Fruit fly (Drosophila melanogaster): ENCODE measurements around the gene CG31550.

Gene CG31550

DNA sequence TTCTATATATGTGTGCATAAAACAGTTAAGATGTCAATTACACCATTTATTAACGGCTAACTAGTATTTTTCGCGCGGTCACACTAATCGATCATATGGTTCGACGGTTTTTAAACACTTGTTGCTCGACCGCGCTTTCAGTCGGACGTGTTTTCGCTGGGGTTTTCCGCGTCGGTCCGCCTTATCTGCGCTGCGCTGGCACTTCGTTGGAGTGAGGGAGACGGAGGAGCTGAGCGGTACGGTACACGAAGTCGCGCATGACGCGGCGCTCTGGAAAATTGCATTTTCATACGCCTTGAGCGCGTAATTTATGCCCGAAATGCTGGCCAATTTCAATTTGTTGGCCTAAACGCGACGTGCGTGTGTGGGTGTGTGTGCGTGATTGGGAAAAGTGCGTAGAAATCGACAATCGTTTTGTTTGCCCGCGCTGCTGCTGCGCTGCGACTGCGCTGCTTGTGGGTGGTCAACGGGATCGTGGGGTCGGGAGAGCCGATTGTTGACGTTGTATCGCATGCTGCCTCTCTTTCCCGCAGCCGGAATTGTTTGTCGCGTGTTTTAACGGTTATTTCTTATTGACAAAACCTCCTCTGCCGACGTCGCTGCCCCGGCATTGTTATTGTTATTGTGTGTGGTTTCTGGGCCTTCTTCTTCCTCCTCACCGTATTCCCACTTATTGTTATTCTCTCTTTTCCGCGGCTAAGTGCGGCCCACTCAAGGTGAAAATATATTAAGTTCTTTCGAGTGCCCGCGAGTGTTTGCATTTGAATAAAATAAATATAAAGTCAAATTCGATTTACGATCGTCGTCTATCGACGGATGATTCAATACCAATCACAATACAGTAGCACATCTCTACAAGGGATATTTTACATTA is 31.9 kb downstream of the CG31550 start, which contains the start of gene Itpr (continued):
- TF ChIP-seq CG1233 (GFP tag; optimal IDR thresholded peaks at IDR 0.05) (no peak), CG17829 (tag; optimal IDR thresholded peaks at IDR 0.05) (peak; percentile 16), pan (optimal IDR thresholded peaks at IDR 0.05) (no peak), pan (GFP tag; optimal IDR thresholded peaks at IDR 0.05 in 1 of 2, IDR thresholded peaks at IDR 0.05 in 1 of 2) (peak in 1 of 2 experiments; percentile 6), wek (GFP tag; optimal IDR thresholded peaks at IDR 0.05) (no peak), nau (GFP tag; optimal IDR thresholded peaks at IDR 0.05) (no peak), her (GFP tag; optimal IDR thresholded peaks at IDR 0.05) (no peak), bigmax (GFP tag; optimal IDR thresholded peaks at IDR 0.05) (no peak), vvl (GFP tag; IDR thresholded peaks at IDR 0.05) (peak; percentile 62), CG2678 (tag; optimal IDR thresholded peaks at IDR 0.05) (no peak), NC2α (GFP tag; optimal IDR thresholded peaks at IDR 0.05) (no peak), CoRest (tag; optimal IDR thresholded peaks at IDR 0.05) (no peak), croc (GFP tag; conservative IDR thresholded peaks at IDR 0.05) (no peak), eve (GFP tag; optimal IDR thresholded peaks at IDR 0.05) (no peak), trem (tag; optimal IDR thresholded peaks at IDR 0.05) (no peak), Gsc (GFP tag; IDR thresholded peaks at IDR 0.05) (no peak), chinmo (GFP tag; IDR thresholded peaks at IDR 0.05; ENCODE audit: partially characterized antibody) (peak; percentile 92), CG12219 (GFP tag; optimal IDR thresholded peaks at IDR 0.05) (no peak), pfk (GFP tag; optimal IDR thresholded peaks at IDR 0.05) (no peak), Deaf1 (tag; optimal IDR thresholded peaks at IDR 0.05) (peak; percentile 70), CG14667 (GFP tag; IDR thresholded peaks at IDR 0.05) (no peak), CG8924 (tag; optimal IDR thresholded peaks at IDR 0.05) (no peak), Myb (GFP tag; optimal IDR thresholded peaks at IDR 0.05) (peak; percentile 58), CG2712 (tag; optimal IDR thresholded peaks at IDR 0.05) (no peak), dpn (GFP tag; optimal IDR thresholded peaks at IDR 0.05) (no peak), Sry-β (GFP tag; optimal IDR thresholded peaks at IDR 0.05) (no peak), D19B (GFP tag; optimal IDR thresholded peaks at IDR 0.05) (no peak), CG13123 (GFP tag; optimal IDR thresholded peaks at IDR 0.05) (no peak), YL-1 (GFP tag; optimal IDR thresholded peaks at IDR 0.05) (peak; percentile 33), lov (optimal IDR thresholded peaks at IDR 0.05) (no peak), lov (GFP tag; IDR thresholded peaks at IDR 0.05) (no peak), mld (GFP tag; IDR thresholded peaks at IDR 0.05; ENCODE audit: partially characterized antibody) (no peak), H15 (GFP tag; IDR thresholded peaks at IDR 0.05) (no peak), grn (GFP tag; optimal IDR thresholded peaks at IDR 0.05) (no peak), CG4360 (GFP tag; IDR thresholded peaks at IDR 0.05) (peak; percentile 9; the same call in 1 of the 2 replicates), sisA (GFP tag; IDR thresholded peaks at IDR 0.05) (no peak), CG11504 (tag; optimal IDR thresholded peaks at IDR 0.05) (no peak), CG14860 (GFP tag; IDR thresholded peaks at IDR 0.05; ENCODE audit: partially characterized antibody) (no peak), da (GFP tag; optimal IDR thresholded peaks at IDR 0.05) (no peak), GATAe (GFP tag; conservative IDR thresholded peaks at IDR 0.05) (no peak), CG9609 (GFP tag; optimal IDR thresholded peaks at IDR 0.05) (no peak), CG9817 (tag; optimal IDR thresholded peaks at IDR 0.05) (no peak), gro (GFP tag; optimal IDR thresholded peaks at IDR 0.05) (no peak), Vsx1 (GFP tag; optimal IDR thresholded peaks at IDR 0.05) (no peak), jing (GFP tag; optimal IDR thresholded peaks at IDR 0.05) (no peak), corto (GFP tag; optimal IDR thresholded peaks at IDR 0.05) (peak; percentile 20), Dref (GFP tag; IDR thresholded peaks at IDR 0.05) (0 out of 2 replicates have a peak, but pooled peaks have one; percentile 23), hbn (GFP tag; IDR thresholded peaks at IDR 0.05; ENCODE audit: partially characterized antibody) (no peak), tap (tag; optimal IDR thresholded peaks at IDR 0.05) (no peak), Mad (GFP tag; optimal IDR thresholded peaks at IDR 0.05) (no peak)

All from whole organism, embryonic.